Fruit fly (Drosophila melanogaster): ENCODE results near the gene CG17294.

DNA sequence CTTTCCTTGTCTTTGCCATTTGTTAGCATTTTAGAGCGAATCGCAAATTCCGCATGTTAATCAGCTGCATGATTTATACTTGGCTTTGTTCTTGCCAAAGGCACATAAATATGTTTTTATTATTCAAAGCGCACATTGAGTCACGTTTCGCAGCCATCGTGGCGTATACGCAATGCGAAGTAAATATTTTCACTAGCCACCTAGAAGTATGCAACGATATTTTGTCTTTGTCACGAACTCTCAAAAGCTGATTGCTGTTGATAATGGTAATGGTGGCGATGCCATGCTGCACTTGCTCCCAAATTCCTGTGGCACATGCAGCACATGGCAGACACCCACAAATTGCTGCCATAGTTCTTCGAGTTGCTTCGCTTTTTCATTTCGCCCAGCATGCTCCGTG, 42.1 kb upstream of the CG17294 start:
- TF ChIP-seq dpn (GFP tag; optimal IDR thresholded peaks at IDR 0.05) (no peak), Hmx (GFP tag; optimal IDR thresholded peaks at IDR 0.05) (no peak), disco-r (GFP tag; optimal IDR thresholded peaks at IDR 0.05) (no peak), tup (GFP tag; optimal IDR thresholded peaks at IDR 0.05) (no peak), CG10209 (GFP tag; optimal IDR thresholded peaks at IDR 0.05) (no peak), CG12769 (tag; optimal IDR thresholded peaks at IDR 0.05) (no peak), CG6654 (GFP tag; optimal IDR thresholded peaks at IDR 0.05) (no peak), CG9215 (GFP tag; IDR thresholded peaks at IDR 0.05) (no peak), tna (GFP tag; IDR thresholded peaks at IDR 0.05; ENCODE audit: partially characterized antibody) (no peak), pros (GFP tag; optimal IDR thresholded peaks at IDR 0.05) (no peak), Hr51 (GFP tag; optimal IDR thresholded peaks at IDR 0.05) (no peak)
